Worm (Caenorhabditis elegans) whole organism, L4 larva: ENCODE measurements around the gene nhr-210.

Experiments used
- F44E2.7 ChIP-seq: fragments of 200-800 bp; sonication (Bioruptor generic); IDR thresholded peaks from 2 replicates; pipeline ENCODE4 v2.1.2; 2022; ENCODE audit warnings: missing genetic modification characterization, missing compliant biosample characterization
- ceh-82 ChIP-seq: sonication (generic microtip); optimal IDR thresholded peaks from 2 replicates; lab custom pipeline; 2017; ENCODE audit warnings: missing biosample characterization, missing genetic modification characterization
- egl-27 ChIP-seq: sonication (generic microtip); optimal IDR thresholded peaks from 3 replicates; lab custom pipeline; 2017; ENCODE audit warnings: missing biosample characterization, missing genetic modification reagents, missing genetic modification characterization
- madf-5 ChIP-seq, 2 experiments: fragments of 200-800 bp; sonication (Bioruptor generic); IDR thresholded peaks; 2 replicates each; pipeline ENCODE4 v1.3.6; 2022; ENCODE audit warnings: missing compliant biosample characterization in 2 of 2, missing genetic modification characterization in 2 of 2
- nhr-10 ChIP-seq: fragments of 150-350 bp; optimal IDR thresholded peaks from 2 replicates; lab custom pipeline; 2014; ENCODE audit warnings: missing biosample characterization, missing genetic modification characterization
- nhr-77 ChIP-seq: fragments of 150-350 bp; optimal IDR thresholded peaks from 2 replicates; lab custom pipeline; 2014; ENCODE audit warnings: missing biosample characterization, missing genetic modification characterization
- pha-4 ChIP-seq, 2 experiments: fragments of 150-350 bp in 1 of 2; fragments of 200-800 bp in 1 of 2; sonication (Bioruptor generic) in 1 of 2; IDR thresholded peaks in 1 of 2; optimal IDR thresholded peaks in 1 of 2; 2 replicates each; pipeline versions ENCODE4 v1.3.6 to Lab custom; 2014 to 2022; ENCODE audit warnings: missing genetic modification characterization in 2 of 2, missing genetic modification reagents in 2 of 2, missing biosample characterization in 1 of 2, missing compliant biosample characterization in 1 of 2
- zag-1 ChIP-seq: fragments of 150-350 bp; optimal IDR thresholded peaks from 2 replicates; lab custom pipeline; 2014; ENCODE audit warnings: missing biosample characterization, missing genetic modification characterization
- zip-11 ChIP-seq: fragments of 200-800 bp; sonication (Bioruptor generic); IDR thresholded peaks from 2 replicates; pipeline ENCODE4 v1.3.6; 2022; ENCODE audit warnings: missing genetic modification characterization, missing compliant biosample characterization

- TF ChIP-seq egl-27 (tag; lab: Kevin White, UChicago), result no peak
- no peak for TF ChIP-seq zag-1 (tag; lab: Kevin White, UChicago)
- no peak for TF ChIP-seq F44E2.7 (GFP tag; lab: Robert Waterston, UW)
- TF ChIP-seq zip-11, result no peak
- no peak for TF ChIP-seq pha-4 (GFP tag; IDR thresholded peaks at IDR 0.05; lab: Robert Waterston, UW)
- TF ChIP-seq pha-4 (tag; optimal IDR thresholded peaks at IDR 0.05; lab: Kevin White, UChicago), result no peak
- no peak for TF ChIP-seq nhr-77 (tag; lab: Kevin White, UChicago)
- TF ChIP-seq nhr-10 (tag; lab: Kevin White, UChicago), result no peak
- no peak for TF ChIP-seq ceh-82
- TF ChIP-seq madf-5 (GFP tag; IDR thresholded peaks at IDR 0.05; lab: Robert Waterston, UW), result no peak
Observed at ce11 chrV:552406-552805, 33.1 kb upstream of the nhr-210 start.
